Worm (Caenorhabditis elegans): ENCODE results near the gene srbc-36.

- TF ChIP-seq snpc-4 (tag; optimal IDR thresholded peaks at IDR 0.05) (no peak), mdl-1 (tag; optimal IDR thresholded peaks at IDR 0.05) (no peak), nhr-11 (tag; optimal IDR thresholded peaks at IDR 0.05) (no peak), elt-1 (tag; optimal IDR thresholded peaks at IDR 0.05) (no peak), elt-2 (tag; optimal IDR thresholded peaks at IDR 0.05) (no peak), lin-15B (tag; optimal IDR thresholded peaks at IDR 0.05) (no peak), nhr-76 (tag; optimal IDR thresholded peaks at IDR 0.05) (no peak)
These were observed 3.5 kb downstream of the srbc-36 start, which contains the start of gene srbc-32 for ce11 chrV:3486857-3487256.

Measured in whole organism, L3 larva.